Worm (Caenorhabditis elegans) whole organism, L4/young adult: Measurements from ENCODE around the gene acl-9.

Experiments
- W03F9.2 ChIP-seq: fragments of 150-350 bp; optimal IDR thresholded peaks from 2 replicates; lab custom pipeline; 2014; ENCODE audit warnings: missing biosample characterization, missing genetic modification characterization
- dao-5 ChIP-seq: sonication (generic microtip); optimal IDR thresholded peaks from 2 replicates; lab custom pipeline; 2016; ENCODE audit warnings: missing genotype, missing genetic modification characterization, moderate library complexity, missing compliant biosample characterization
- him-1 ChIP-seq: sonication (generic microtip); optimal IDR thresholded peaks from 2 replicates; lab custom pipeline; 2016; ENCODE audit warnings: missing genotype, missing genetic modification reagents, missing genetic modification characterization, missing compliant biosample characterization

ce11 chrV:6503158-6503557, 50.1 kb downstream of the acl-9 start:
- TF ChIP-seq him-1 (tag; lab: Kevin White, UChicago), result no peak
- TF ChIP-seq dao-5 (tag; lab: Kevin White, UChicago), result no peak
- TF ChIP-seq W03F9.2 (tag; lab: Kevin White, UChicago), result no peak
